Fruit fly (Drosophila melanogaster) whole organism, adult: Measurements from ENCODE around the gene Pdcd4.

Experiments
- CG11617 ChIP-seq: fragments of 200-800 bp; sonication (Bioruptor generic); optimal IDR thresholded peaks from 2 replicates; lab custom pipeline; 2017; ENCODE audit warnings: mild to moderate bottlenecking, missing biosample characterization, missing genetic modification reagents, missing genetic modification characterization
- CG12768 ChIP-seq: fragments of 200-800 bp; sonication (Bioruptor generic); optimal IDR thresholded peaks from 2 replicates; lab custom pipeline; 2017; ENCODE audit warnings: missing biosample characterization, missing genetic modification characterization, mild to moderate bottlenecking, moderate library complexity, missing genetic modification reagents
- CG14711 ChIP-seq: fragments of 200-800 bp; sonication (Bioruptor generic); optimal IDR thresholded peaks from 2 replicates; lab custom pipeline; 2018; ENCODE audit warnings: missing biosample characterization, mild to moderate bottlenecking, missing genetic modification characterization, moderate library complexity
- CG1620 ChIP-seq: fragments of 200-800 bp; sonication (Bioruptor generic); optimal IDR thresholded peaks from 2 replicates; lab custom pipeline; 2016; ENCODE audit warnings: missing biosample characterization, missing genetic modification characterization
- CG33017 ChIP-seq: fragments of 200-800 bp; sonication (Bioruptor generic); optimal IDR thresholded peaks from 2 replicates; lab custom pipeline; 2018; ENCODE audit warnings: missing biosample characterization, mild to moderate bottlenecking, missing genetic modification characterization, moderate library complexity
- CG5204 ChIP-seq: fragments of 200-800 bp; sonication (Bioruptor generic); optimal IDR thresholded peaks from 2 replicates; lab custom pipeline; 2016; ENCODE audit warnings: missing biosample characterization, missing genetic modification characterization
- CG7045 ChIP-seq: fragments of 200-800 bp; sonication (Bioruptor generic); optimal IDR thresholded peaks from 2 replicates; lab custom pipeline; 2017; ENCODE audit warnings: missing biosample characterization, mild to moderate bottlenecking, missing genetic modification characterization
- CG7101 ChIP-seq: fragments of 200-800 bp; sonication (Bioruptor generic); optimal IDR thresholded peaks from 2 replicates; lab custom pipeline; 2018; ENCODE audit warnings: missing biosample characterization, mild to moderate bottlenecking, missing genetic modification characterization, moderate library complexity
- Clk ChIP-seq: fragments of 200-800 bp; sonication (Bioruptor generic); optimal IDR thresholded peaks from 2 replicates; lab custom pipeline; 2017; ENCODE audit warnings: missing biosample characterization, missing genetic modification characterization
- Hr96 ChIP-seq: fragments of 200-800 bp; sonication (Bioruptor generic); optimal IDR thresholded peaks from 2 replicates; lab custom pipeline; 2016; ENCODE audit warnings: missing biosample characterization, missing genetic modification characterization
- Mnt ChIP-seq: fragments of 200-800 bp; sonication (Bioruptor generic); optimal IDR thresholded peaks from 2 replicates; lab custom pipeline; 2016; ENCODE audit warnings: missing biosample characterization, mild to moderate bottlenecking, missing genetic modification characterization
- bab1 ChIP-seq: fragments of 200-800 bp; sonication (Bioruptor generic); optimal IDR thresholded peaks from 3 replicates; lab custom pipeline; 2019; ENCODE audit warnings: missing biosample characterization, mild to moderate bottlenecking, missing genetic modification characterization, moderate library complexity
- cic ChIP-seq: fragments of 200-800 bp; sonication (Bioruptor generic); optimal IDR thresholded peaks from 2 replicates; lab custom pipeline; 2017; ENCODE audit warnings: missing biosample characterization, mild to moderate bottlenecking, missing genetic modification characterization, moderate library complexity
- cnc ChIP-seq, 2 experiments: fragments of >200 bp; optimal IDR thresholded peaks; 2 replicates each; lab custom pipeline; 2017
- kay ChIP-seq: fragments of 200-800 bp; sonication (Bioruptor generic); peaks from one replicate; lab custom pipeline; 2016; ENCODE audit warnings: missing biosample characterization, missing genetic modification characterization, borderline replicate concordance
- ovo ChIP-seq: fragments of 200-800 bp; sonication (Bioruptor generic); optimal IDR thresholded peaks from 2 replicates; lab custom pipeline; 2016; ENCODE audit warnings: missing biosample characterization, missing genetic modification characterization
- pad ChIP-seq: fragments of 200-800 bp; sonication (Bioruptor generic); optimal IDR thresholded peaks from 3 replicates; lab custom pipeline; 2017; ENCODE audit warnings: missing biosample characterization, missing genetic modification characterization, mild to moderate bottlenecking, moderate library complexity, missing genetic modification reagents
- tj ChIP-seq: fragments of 200-800 bp; sonication (Bioruptor generic); optimal IDR thresholded peaks from 3 replicates; lab custom pipeline; 2017; ENCODE audit warnings: missing biosample characterization, mild to moderate bottlenecking, missing genetic modification characterization, moderate library complexity
- toe ChIP-seq: fragments of 200-800 bp; sonication (Bioruptor generic); optimal IDR thresholded peaks from 2 replicates; lab custom pipeline; 2016; ENCODE audit warnings: missing biosample characterization, missing genetic modification characterization

Gene Pdcd4

DNA sequence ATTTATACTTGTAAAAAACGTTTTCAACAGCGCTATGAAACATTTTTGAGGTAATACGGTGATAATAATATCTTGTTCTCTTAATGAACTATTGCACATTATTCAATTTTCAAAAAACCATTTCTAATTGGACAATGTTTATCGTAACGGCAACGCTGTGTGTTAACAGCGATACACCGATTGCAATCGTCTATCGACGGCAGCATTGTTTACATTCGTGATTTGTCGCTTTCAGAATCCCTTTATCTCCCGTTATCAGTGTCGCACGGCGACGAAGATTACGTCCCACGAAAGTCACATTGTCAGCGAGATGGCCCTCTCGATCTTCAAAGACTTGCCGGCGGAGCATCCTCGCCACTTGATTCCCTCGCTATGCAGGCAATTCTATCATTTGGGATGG lies 17.3 kb downstream of the Pdcd4 start, which contains the start of gene CG11134:
Gene CG11134, plus strand, starts transcription at position 4 of the 400 bp plus-strand sequence.
- TF ChIP-seq kay (GFP tag; lab: Kevin White, UChicago) (no peak), bab1 (GFP tag; lab: Kevin White, UChicago) (peak; percentile 16), Clk (GFP tag; lab: Kevin White, UChicago) (no peak), cic (peak; percentile 5), CG7045 (GFP tag; lab: Kevin White, UChicago) (no peak), CG5204 (no peak), pad (GFP tag; lab: Kevin White, UChicago) (no peak)

- TF ChIP-seq ovo (peak; percentile 29), Hr96 (GFP tag; lab: Kevin White, UChicago) (no peak), Mnt (GFP tag; lab: Kevin White, UChicago) (peak; percentile 38), bab1 (GFP tag; lab: Kevin White, UChicago) (peak; percentile 18), CG11617 (GFP tag; lab: Kevin White, UChicago) (peak; percentile 40), CG14711 (tag; lab: Kevin White, UChicago) (peak; percentile 1), cic (no peak)
Observed at dm6 chrX:13736174-13736482, 19.1 kb downstream of the Pdcd4 start, which contains the start of gene g. Gene g (minus strand): TSS chrX:13736278.

DNA sequence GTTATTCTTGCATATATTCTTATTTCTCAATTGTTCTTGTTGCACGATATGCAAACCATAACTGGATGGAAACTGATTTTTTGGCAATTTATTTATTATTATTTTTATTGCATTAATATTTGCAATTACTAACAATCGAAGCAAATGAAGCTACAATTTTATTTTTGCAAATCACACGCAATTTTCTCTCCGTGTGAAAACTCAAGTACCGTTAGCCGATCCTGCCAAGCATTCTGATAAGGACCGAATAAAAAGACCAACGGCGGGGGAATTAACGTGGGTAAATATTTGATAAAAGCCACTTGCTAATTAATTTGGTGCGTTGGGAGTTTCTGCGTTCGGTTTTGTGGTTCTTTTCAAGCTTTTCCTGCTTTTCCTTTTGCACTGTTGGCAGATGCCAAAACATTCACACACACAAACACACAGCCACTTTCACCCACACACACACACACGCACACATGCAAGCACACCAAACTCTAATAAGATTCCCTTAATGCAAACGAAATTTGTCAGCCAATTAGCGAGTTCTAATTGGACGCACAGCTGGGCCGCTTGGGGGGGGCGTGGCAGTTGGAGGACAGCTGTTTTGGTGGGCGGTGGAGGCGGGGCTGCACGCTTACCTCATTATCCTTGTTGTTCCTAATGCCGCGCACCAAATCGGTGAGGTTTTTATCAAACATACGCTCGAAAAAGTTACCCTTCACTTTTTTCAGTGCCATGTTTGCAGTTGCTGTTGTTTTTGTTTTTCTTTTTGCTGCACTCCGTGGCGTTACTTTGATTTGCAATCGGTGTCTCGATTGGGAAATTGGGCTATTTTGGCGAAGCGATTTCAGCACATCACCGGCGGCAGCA lies 19.7 kb downstream of the Pdcd4 start:
- peak; percentile 84 for TF ChIP-seq kay (GFP tag; lab: Kevin White, UChicago)
- TF ChIP-seq Mnt (GFP tag; lab: Kevin White, UChicago), result no peak
- peak; percentile 73 for TF ChIP-seq ovo
- no peak for TF ChIP-seq CG7101 (tag; lab: Kevin White, UChicago)
- no peak for TF ChIP-seq cnc (optimal IDR thresholded peaks at IDR 0.05; lab: Kevin White, UChicago)
- TF ChIP-seq tj, result peak; percentile 70
- TF ChIP-seq CG11617 (GFP tag; lab: Kevin White, UChicago), result peak; percentile 9

dm6 chrX:13734866-13735265 lies 20.3 kb downstream of the Pdcd4 start:
- TF ChIP-seq CG11617 (GFP tag; lab: Kevin White, UChicago), result peak; percentile 49
- no peak for TF ChIP-seq tj
- peak; percentile 20 for TF ChIP-seq CG7045 (GFP tag; lab: Kevin White, UChicago)
- TF ChIP-seq pad (GFP tag; lab: Kevin White, UChicago), result peak; percentile 29
- TF ChIP-seq CG14711 (tag; lab: Kevin White, UChicago), result peak; percentile 76
- peak; percentile 60 for TF ChIP-seq CG12768 (GFP tag; lab: Kevin White, UChicago)
- peak; percentile 80 for TF ChIP-seq CG7101 (tag; lab: Kevin White, UChicago)
- peak; percentile 82 for TF ChIP-seq CG33017 (tag; lab: Kevin White, UChicago)
- TF ChIP-seq bab1 (GFP tag; lab: Kevin White, UChicago), result peak; percentile 76
- no peak for TF ChIP-seq CG1620 (GFP tag; lab: Kevin White, UChicago)
- no peak for TF ChIP-seq Hr96 (GFP tag; lab: Kevin White, UChicago)

dm6 chrX:13721934-13722333 lies 33.3 kb downstream of the Pdcd4 start, which contains the start of the genes Mrgn1 and mus101:
Gene Mrgn1 (minus strand): TSS chrX:13721977.
Gene mus101 (plus strand): TSS chrX:13722246.
- TF ChIP-seq tj (peak; percentile 12), bab1 (GFP tag; lab: Kevin White, UChicago) (peak; percentile 58), CG7101 (tag; lab: Kevin White, UChicago) (peak; percentile 21), CG14711 (tag; lab: Kevin White, UChicago) (no peak), ovo (no peak)

dm6 chrX:13717982-13718402 lies 37.2 kb downstream of the Pdcd4 start, which contains the start of gene Nadsyn:
Gene Nadsyn (minus strand): TSS chrX:13718285.
- TF ChIP-seq kay (GFP tag; lab: Kevin White, UChicago) (no peak), CG1620 (GFP tag; lab: Kevin White, UChicago) (peak; percentile 15), toe (GFP tag; lab: Kevin White, UChicago) (no peak), CG11617 (GFP tag; lab: Kevin White, UChicago) (peak; percentile 25), Mnt (GFP tag; lab: Kevin White, UChicago) (peak; percentile 89), bab1 (GFP tag; lab: Kevin White, UChicago) (no peak), CG7101 (tag; lab: Kevin White, UChicago) (no peak), CG14711 (tag; lab: Kevin White, UChicago) (peak; percentile 28), Hr96 (GFP tag; lab: Kevin White, UChicago) (no peak)

DNA sequence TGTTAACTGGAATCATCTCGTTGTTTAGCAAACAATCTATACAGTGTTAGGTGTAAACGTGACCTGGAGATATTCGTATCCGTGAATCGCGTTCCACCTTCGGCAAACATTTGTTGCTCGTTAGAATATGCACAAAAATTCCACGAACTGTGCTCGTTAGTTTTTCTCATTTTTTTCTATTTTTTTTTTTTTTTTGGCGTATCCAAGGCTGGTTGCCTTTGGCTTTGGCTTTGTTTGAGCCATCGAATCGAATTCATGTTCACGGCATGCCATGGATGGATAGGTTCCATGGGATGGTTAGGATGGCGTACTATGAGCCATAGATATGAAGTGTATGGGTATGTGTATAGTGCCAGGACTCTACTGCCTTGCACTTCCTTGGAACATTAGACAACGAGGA lies 55.5 kb downstream of the Pdcd4 start:
- TF ChIP-seq kay (GFP tag; lab: Kevin White, UChicago), result peak; percentile 59
- no peak for TF ChIP-seq pad (GFP tag; lab: Kevin White, UChicago)
- no peak for TF ChIP-seq cic
